Worm (Caenorhabditis elegans): Measurements from ENCODE around the gene mtm-3.
A peak's percentile ranks its signal among the peaks of the same experiment; 100 is the strongest.

mtm-3 gene

ce11 chrIII:3764584-3764983, 35.7 kb downstream of the mtm-3 start:
- TF ChIP-seq ZK337.2 (GFP tag; IDR thresholded peaks at IDR 0.05), result no peak
- no peak for TF ChIP-seq daf-16 (GFP tag; optimal IDR thresholded peaks at IDR 0.05)
- peak; percentile 10 for TF ChIP-seq daf-16 (tag; optimal IDR thresholded peaks at IDR 0.05)
- TF ChIP-seq zag-1 (tag; optimal IDR thresholded peaks at IDR 0.05), result no peak
- no peak for TF ChIP-seq R02D3.7 (tag; optimal IDR thresholded peaks at IDR 0.05)
- no peak for TF ChIP-seq F49E8.2 (tag; optimal IDR thresholded peaks at IDR 0.05; ENCODE audit: borderline replicate concordance)
- TF ChIP-seq lir-3 (tag; optimal IDR thresholded peaks at IDR 0.05), result no peak
- TF ChIP-seq skn-1 (tag; optimal IDR thresholded peaks at IDR 0.05), result no peak
- TF ChIP-seq nhr-6 (tag; optimal IDR thresholded peaks at IDR 0.05), result no peak
- no peak for TF ChIP-seq F26F4.8 (GFP tag; conservative IDR thresholded peaks at IDR 0.05)
- peak; percentile 40 for TF ChIP-seq dve-1 (tag; optimal IDR thresholded peaks at IDR 0.05; ENCODE audit: insufficient read depth)
- no peak for TF ChIP-seq ceh-20 (GFP tag; IDR thresholded peaks at IDR 0.05)

DNA sequence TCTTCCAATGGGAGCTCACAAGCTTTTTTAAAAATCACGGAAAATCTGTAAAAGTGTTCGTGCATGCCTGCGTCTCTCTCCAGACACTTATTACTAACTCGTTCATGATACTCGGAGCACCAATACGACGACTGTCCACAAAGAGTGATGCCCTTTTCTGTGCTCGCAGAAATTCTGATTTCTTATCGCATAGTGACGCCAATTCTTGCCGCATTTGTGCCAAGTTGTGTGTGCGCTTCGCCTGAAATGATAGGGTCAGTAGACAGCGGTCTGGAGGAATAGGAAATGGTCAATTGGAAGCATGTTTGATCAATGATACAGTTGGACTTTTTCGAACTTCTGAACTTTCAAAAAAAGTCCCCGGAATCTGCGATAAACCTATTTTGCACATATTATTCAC, 36.2 kb downstream of the mtm-3 start:
- TF ChIP-seq F44E2.7 (GFP tag; IDR thresholded peaks at IDR 0.05) (no peak), ztf-7 (tag; optimal IDR thresholded peaks at IDR 0.05) (no peak), Y48G9A.11 (GFP tag; IDR thresholded peaks at IDR 0.05) (no peak), dpl-1 (GFP tag; optimal IDR thresholded peaks at IDR 0.05) (no peak), fos-1 (tag; optimal IDR thresholded peaks at IDR 0.05) (no peak), nhr-76 (tag; optimal IDR thresholded peaks at IDR 0.05) (no peak), ZK546.5 (tag; optimal IDR thresholded peaks at IDR 0.05) (no peak), snpc-4 (tag; optimal IDR thresholded peaks at IDR 0.05) (no peak), hlh-30 (tag; optimal IDR thresholded peaks at IDR 0.05; ENCODE audit: insufficient read depth) (peak; percentile 11), skn-1 (tag; optimal IDR thresholded peaks at IDR 0.05) (no peak), nhr-41 (GFP tag; IDR thresholded peaks at IDR 0.05) (no peak), nhr-42 (GFP tag; IDR thresholded peaks at IDR 0.05) (no peak), nhr-77 (tag; optimal IDR thresholded peaks at IDR 0.05) (peak; percentile 43), duxl-1 (tag; optimal IDR thresholded peaks at IDR 0.05; ENCODE audit: poor library complexity) (no peak), mxl-3 (GFP tag; optimal IDR thresholded peaks at IDR 0.05) (peak; percentile 15), fkh-10 (GFP tag; optimal IDR thresholded peaks at IDR 0.05) (no peak), daf-8 (GFP tag; IDR thresholded peaks at IDR 0.05) (no peak), daf-16 (GFP tag; optimal IDR thresholded peaks at IDR 0.05) (no peak), daf-16 (tag; optimal IDR thresholded peaks at IDR 0.05) (peak; percentile 9), zfp-3 (GFP tag; conservative IDR thresholded peaks at IDR 0.05) (no peak), unc-130 (GFP tag; optimal IDR thresholded peaks at IDR 0.05) (no peak), madf-5 (GFP tag; IDR thresholded peaks at IDR 0.05) (no peak), spr-1 (tag; optimal IDR thresholded peaks at IDR 0.05) (no peak), vab-7 (GFP tag; IDR thresholded peaks at IDR 0.05) (no peak), hlh-11 (tag; optimal IDR thresholded peaks at IDR 0.05) (peak; percentile 72), jun-1 (tag; optimal IDR thresholded peaks at IDR 0.05) (no peak), T26A8.4 (GFP tag; IDR thresholded peaks at IDR 0.05) (no peak), dmd-6 (GFP tag; IDR thresholded peaks at IDR 0.05) (peak; percentile 63), ceh-82 (tag; optimal IDR thresholded peaks at IDR 0.05) (no peak), daf-12 (tag; optimal IDR thresholded peaks at IDR 0.05) (no peak), nhr-102 (tag; optimal IDR thresholded peaks at IDR 0.05) (no peak), aly-2 (tag; optimal IDR thresholded peaks at IDR 0.05) (no peak), dve-1 (tag; optimal IDR thresholded peaks at IDR 0.05; ENCODE audit: insufficient read depth) (no peak), pqm-1 (tag; optimal IDR thresholded peaks at IDR 0.05) (peak; percentile 77), nhr-28 (tag; optimal IDR thresholded peaks at IDR 0.05) (peak; percentile 77), ctbp-1 (GFP tag; IDR thresholded peaks at IDR 0.05) (no peak), zfp-2 (tag; optimal IDR thresholded peaks at IDR 0.05) (no peak), lir-3 (tag; optimal IDR thresholded peaks at IDR 0.05) (no peak), zag-1 (tag; optimal IDR thresholded peaks at IDR 0.05) (no peak), set-16 (GFP tag; IDR thresholded peaks at IDR 0.05) (no peak), lim-7 (GFP tag; IDR thresholded peaks at IDR 0.05) (no peak), arid-1 (GFP tag; conservative IDR thresholded peaks at IDR 0.05) (no peak), tag-97 (GFP tag; IDR thresholded peaks at IDR 0.05) (no peak), ceh-28 (tag; optimal IDR thresholded peaks at IDR 0.05) (no peak), mdt-29 (GFP tag; IDR thresholded peaks at IDR 0.05) (no peak)

All from whole organism, L4 larva.